Worm (Caenorhabditis elegans): ENCODE results near the gene trx-5.

trx-5 gene

DNA sequence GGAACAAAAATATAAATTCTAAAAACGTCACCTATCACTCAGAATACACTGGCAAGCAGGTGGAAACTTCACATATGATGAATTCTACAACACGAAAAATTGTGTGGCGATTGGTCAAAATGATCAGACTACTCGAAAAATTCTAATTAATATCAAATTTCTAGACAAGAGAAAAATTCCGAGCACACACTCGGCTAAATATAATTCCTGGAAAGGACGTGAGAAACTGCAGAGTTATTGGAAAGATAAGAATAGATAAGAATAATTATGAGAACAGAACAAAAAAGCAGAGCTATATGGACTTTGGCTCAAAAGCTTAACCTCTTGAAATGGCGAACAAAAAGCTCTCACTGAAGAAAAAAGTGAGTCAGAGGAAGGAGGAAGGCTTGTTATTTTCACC lies 47.0 kb downstream of the trx-5 start:
- TF ChIP-seq unc-62 (GFP tag; optimal IDR thresholded peaks at IDR 0.05): no peak

DNA sequence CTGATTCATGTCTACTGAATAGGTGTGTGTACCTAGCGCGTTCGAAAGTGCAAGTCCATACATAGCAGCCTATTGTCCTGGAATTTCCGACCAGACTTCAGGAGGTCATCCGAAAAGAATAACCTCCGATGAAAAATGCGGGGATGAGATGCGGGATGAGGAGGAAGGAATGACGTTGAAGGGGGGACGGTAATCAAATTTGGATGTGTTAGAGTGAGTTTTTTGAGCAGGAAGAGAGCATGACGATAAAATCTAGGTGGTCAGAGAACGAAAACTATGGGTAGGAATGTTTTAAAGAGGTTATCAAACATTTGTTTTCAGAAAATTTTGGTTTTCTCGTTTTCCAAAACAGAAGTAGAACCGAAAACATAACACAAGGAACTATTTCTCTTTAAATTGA lies 48.2 kb downstream of the trx-5 start:
- TF ChIP-seq unc-62 (GFP tag; optimal IDR thresholded peaks at IDR 0.05): no peak

All from whole organism, dauer.